Fruit fly (Drosophila melanogaster) whole organism, embryonic: ENCODE results near the gene Mst98Ca.

Experiments used
- Antp ChIP-seq: fragments of 200-800 bp; sonication (Bioruptor generic); optimal IDR thresholded peaks from 3 replicates; lab custom pipeline; 2016; ENCODE audit warnings: missing biosample characterization, missing genetic modification characterization
- B-H1 ChIP-seq: fragments of 200-800 bp; sonication (Bioruptor generic); IDR thresholded peaks from 3 replicates; pipeline ENCODE4 v1.3.6; 2022; ENCODE audit warnings: missing biosample characterization, missing genetic modification characterization
- CG10274 ChIP-seq: fragments of 200-800 bp; sonication (Bioruptor generic); optimal IDR thresholded peaks from 3 replicates; lab custom pipeline; 2017; ENCODE audit warnings: missing biosample characterization, mild to moderate bottlenecking, missing genetic modification characterization
- CG10431 ChIP-seq: fragments of 200-800 bp; sonication (Bioruptor generic); optimal IDR thresholded peaks from 3 replicates; lab custom pipeline; 2018; ENCODE audit warnings: missing biosample characterization, mild to moderate bottlenecking, missing genetic modification characterization
- CG10979 ChIP-seq: fragments of 200-800 bp; sonication (Bioruptor generic); optimal IDR thresholded peaks from 2 replicates; lab custom pipeline; 2018; ENCODE audit warnings: missing biosample characterization, mild to moderate bottlenecking, missing genetic modification characterization, moderate library complexity
- CG12155 ChIP-seq: fragments of 200-800 bp; sonication (Bioruptor generic); optimal IDR thresholded peaks from 3 replicates; lab custom pipeline; 2016; ENCODE audit warnings: missing biosample characterization, missing genetic modification characterization
- CG12391 ChIP-seq: fragments of 200-800 bp; sonication (Bioruptor generic); optimal IDR thresholded peaks from 3 replicates; lab custom pipeline; 2018; ENCODE audit warnings: missing biosample characterization, mild to moderate bottlenecking, missing genetic modification characterization, moderate library complexity
- CG12769 ChIP-seq: fragments of 200-800 bp; sonication (Bioruptor generic); optimal IDR thresholded peaks from 2 replicates; lab custom pipeline; 2019; ENCODE audit warnings: missing biosample characterization, mild to moderate bottlenecking, missing genetic modification characterization, moderate library complexity
- CG13287 ChIP-seq: fragments of 200-800 bp; sonication (Bioruptor generic); IDR thresholded peaks from 2 replicates; pipeline ENCODE4 v1.3.6; 2022; ENCODE audit warnings: missing biosample characterization, missing genetic modification characterization; ENCODE audit not compliant: partially characterized antibody
- CG1529 ChIP-seq: fragments of 200-800 bp; sonication (Bioruptor generic); optimal IDR thresholded peaks from 3 replicates; lab custom pipeline; 2018; ENCODE audit warnings: missing biosample characterization, missing genetic modification characterization
- CG16779 ChIP-seq: fragments of 200-800 bp; sonication (Bioruptor generic); IDR thresholded peaks from 2 replicates; pipeline ENCODE4 v1.3.6; 2022; ENCODE audit warnings: missing biosample characterization, missing genetic modification characterization
- CG16813 ChIP-seq: fragments of 200-800 bp; sonication (Bioruptor generic); IDR thresholded peaks from 3 replicates; pipeline ENCODE4 v1.3.6; 2022; ENCODE audit warnings: missing biosample characterization, missing genetic modification characterization; ENCODE audit not compliant: partially characterized antibody
- CG2875 ChIP-seq: fragments of 200-800 bp; sonication (Bioruptor generic); optimal IDR thresholded peaks from 2 replicates; lab custom pipeline; 2017; ENCODE audit warnings: missing biosample characterization, mild to moderate bottlenecking, missing genetic modification characterization, missing genetic modification reagents
- CG3838 ChIP-seq: fragments of 200-800 bp; sonication (Bioruptor generic); optimal IDR thresholded peaks from 3 replicates; lab custom pipeline; 2016; ENCODE audit warnings: missing biosample characterization, missing genetic modification characterization
- CG5953 ChIP-seq: fragments of 200-800 bp; sonication (Bioruptor generic); IDR thresholded peaks from 2 replicates; pipeline ENCODE4 v1.3.6; 2022; ENCODE audit warnings: missing biosample characterization, missing genetic modification characterization
- CG6689 ChIP-seq: fragments of 200-800 bp; sonication (Bioruptor generic); IDR thresholded peaks from 2 replicates; pipeline ENCODE4 v1.3.6; 2022; ENCODE audit warnings: missing biosample characterization, missing genetic modification characterization
- CG7963 ChIP-seq: fragments of 200-800 bp; sonication (Bioruptor generic); IDR thresholded peaks from 3 replicates; pipeline ENCODE4 v1.3.6; 2022; ENCODE audit warnings: missing biosample characterization, missing genetic modification characterization; ENCODE audit not compliant: partially characterized antibody
- CG8281 ChIP-seq: fragments of 200-800 bp; sonication (Bioruptor generic); optimal IDR thresholded peaks from 2 replicates; lab custom pipeline; 2018; ENCODE audit warnings: missing biosample characterization, mild to moderate bottlenecking, missing genetic modification characterization, moderate library complexity
- CG8290 ChIP-seq, 3 experiments: fragments of 200-800 bp; sonication (Bioruptor generic); optimal IDR thresholded peaks; 2 replicates each; lab custom pipeline; 2016 to 2019; ENCODE audit warnings: missing biosample characterization in 3 of 3, missing genetic modification characterization in 3 of 3, mild to moderate bottlenecking in 2 of 3, moderate library complexity in 1 of 3
- D19B ChIP-seq: fragments of 200-800 bp; sonication (Bioruptor generic); optimal IDR thresholded peaks from 2 replicates; lab custom pipeline; 2017; ENCODE audit warnings: missing biosample characterization, mild to moderate bottlenecking, missing genetic modification characterization
- Dll ChIP-seq: fragments of 200-800 bp; sonication (Bioruptor generic); IDR thresholded peaks from 4 replicates; pipeline ENCODE4 v1.3.6; 2022; ENCODE audit warnings: missing biosample characterization, missing genetic modification characterization; ENCODE audit not compliant: partially characterized antibody
- Hr3 ChIP-seq: fragments of 200-800 bp; sonication (Bioruptor generic); optimal IDR thresholded peaks from 3 replicates; lab custom pipeline; 2016; ENCODE audit warnings: missing biosample characterization, missing genetic modification characterization
- Jarid2 ChIP-seq: fragments of 200-800 bp; sonication (Bioruptor generic); optimal IDR thresholded peaks from 3 replicates; lab custom pipeline; 2017; ENCODE audit warnings: mild to moderate bottlenecking, missing biosample characterization, missing genetic modification reagents, missing genetic modification characterization
- PHDP ChIP-seq: fragments of 200-800 bp; sonication (Bioruptor generic); optimal IDR thresholded peaks from 3 replicates; lab custom pipeline; 2018; ENCODE audit warnings: missing biosample characterization, mild to moderate bottlenecking, missing genetic modification characterization, moderate library complexity
- Pdp1 ChIP-seq, 2 experiments: fragments of 200-800 bp; sonication (Bioruptor generic); optimal IDR thresholded peaks; 3 replicates each; lab custom pipeline; 2016; ENCODE audit warnings: missing biosample characterization in 2 of 2, missing genetic modification characterization in 2 of 2, mild to moderate bottlenecking in 1 of 2, moderate library complexity in 1 of 2
- Ravus ChIP-seq: fragments of 200-800 bp; sonication (Bioruptor generic); IDR thresholded peaks from 2 replicates; pipeline ENCODE4 v1.3.6; 2022; ENCODE audit warnings: missing biosample characterization, missing genetic modification characterization
- Side ChIP-seq: fragments of 200-800 bp; sonication (Bioruptor generic); optimal IDR thresholded peaks from 2 replicates; lab custom pipeline; 2016; ENCODE audit warnings: missing biosample characterization, missing genetic modification characterization
- Ssrp ChIP-seq: fragments of 200-800 bp; sonication (Bioruptor generic); optimal IDR thresholded peaks from 2 replicates; lab custom pipeline; 2018; ENCODE audit warnings: missing biosample characterization, mild to moderate bottlenecking, missing genetic modification characterization, moderate library complexity
- ab ChIP-seq: fragments of 200-800 bp; sonication (Bioruptor generic); optimal IDR thresholded peaks from 2 replicates; lab custom pipeline; 2016; ENCODE audit warnings: missing biosample characterization, missing genetic modification characterization
- bsh ChIP-seq, 2 experiments: fragments of 200-800 bp; sonication (Bioruptor generic); optimal IDR thresholded peaks; 2 replicates each; lab custom pipeline; 2017 to 2018; ENCODE audit warnings: mild to moderate bottlenecking in 2 of 2, missing biosample characterization in 2 of 2, missing genetic modification characterization in 2 of 2, moderate library complexity in 1 of 2
- chif ChIP-seq, 2 experiments: fragments of 200-800 bp; sonication (Bioruptor generic); optimal IDR thresholded peaks; 3 replicates each; lab custom pipeline; 2016; ENCODE audit warnings: missing biosample characterization in 2 of 2, missing genetic modification characterization in 2 of 2
- dysf ChIP-seq: fragments of 200-800 bp; sonication (Bioruptor generic); IDR thresholded peaks from 3 replicates; pipeline ENCODE4 v1.3.6; 2022; ENCODE audit warnings: missing biosample characterization, missing genetic modification characterization
- gce ChIP-seq: fragments of 200-800 bp; sonication (Bioruptor generic); IDR thresholded peaks from 3 replicates; pipeline ENCODE4 v1.3.6; 2022; ENCODE audit warnings: missing biosample characterization, missing genetic modification characterization
- grn ChIP-seq: fragments of 200-800 bp; sonication (Bioruptor generic); optimal IDR thresholded peaks from 3 replicates; lab custom pipeline; 2017; ENCODE audit warnings: missing biosample characterization, missing genetic modification characterization
- hth ChIP-seq: fragments of >200 bp; optimal IDR thresholded peaks from 2 replicates; lab custom pipeline; 2017; ENCODE audit warnings: inconsistent platforms
- ken ChIP-seq: fragments of 200-800 bp; sonication (Bioruptor generic); IDR thresholded peaks from 3 replicates; pipeline ENCODE4 v1.3.6; 2022; ENCODE audit warnings: missing biosample characterization, missing genetic modification characterization
- lov ChIP-seq, 2 experiments: fragments of 200-800 bp in 1 of 2; fragments of >200 bp in 1 of 2; sonication (Bioruptor generic) in 1 of 2; IDR thresholded peaks in 1 of 2; optimal IDR thresholded peaks in 1 of 2; 2 replicates in 1 of 2; 3 replicates in 1 of 2; pipeline versions ENCODE4 v1.3.6 to Lab custom; 2017 to 2022; ENCODE audit warnings: missing biosample characterization in 1 of 2, missing genetic modification characterization in 1 of 2
- mirr ChIP-seq: fragments of 200-800 bp; sonication (Bioruptor generic); optimal IDR thresholded peaks from 3 replicates; lab custom pipeline; 2018; ENCODE audit warnings: missing biosample characterization, mild to moderate bottlenecking, missing genetic modification characterization
- pho ChIP-seq: fragments of 200-800 bp; sonication (Bioruptor generic); optimal IDR thresholded peaks from 2 replicates; lab custom pipeline; 2016; ENCODE audit warnings: missing biosample characterization, missing genetic modification characterization
- ro ChIP-seq: fragments of 200-800 bp; sonication (Bioruptor generic); IDR thresholded peaks from 2 replicates; pipeline ENCODE4 v1.3.6; 2022; ENCODE audit warnings: missing biosample characterization, missing genetic modification characterization
- salm ChIP-seq: fragments of 200-800 bp; sonication (Bioruptor generic); optimal IDR thresholded peaks from 2 replicates; lab custom pipeline; 2018; ENCODE audit warnings: missing biosample characterization, mild to moderate bottlenecking, missing genetic modification characterization
- sim ChIP-seq: fragments of 200-800 bp; sonication (Bioruptor generic); IDR thresholded peaks from 2 replicates; pipeline ENCODE4 v1.3.6; 2022; ENCODE audit warnings: missing biosample characterization, missing genetic modification characterization
- sob ChIP-seq: fragments of 200-800 bp; sonication (Bioruptor generic); IDR thresholded peaks from 2 replicates; pipeline ENCODE4 v1.3.6; 2022; ENCODE audit warnings: missing biosample characterization, missing genetic modification characterization
- ssp ChIP-seq: fragments of 200-800 bp; sonication (Bioruptor generic); IDR thresholded peaks from 2 replicates; pipeline ENCODE4 v1.3.6; 2022; ENCODE audit warnings: missing biosample characterization, missing genetic modification characterization
- tll ChIP-seq, 2 experiments: fragments of 200-800 bp in 1 of 2; fragments of >200 bp in 1 of 2; sonication (Bioruptor generic) in 1 of 2; optimal IDR thresholded peaks; 2 replicates each; lab custom pipeline; 2017 to 2019; ENCODE audit warnings: missing biosample characterization in 2 of 2, missing genetic modification characterization in 2 of 2, mild to moderate bottlenecking in 1 of 2, moderate library complexity in 1 of 2
- twi ChIP-seq: fragments of 200-800 bp; optimal IDR thresholded peaks from 2 replicates; lab custom pipeline; 2019; ENCODE audit warnings: missing biosample characterization, mild to moderate bottlenecking, missing genetic modification characterization, moderate library complexity
- unpg ChIP-seq: fragments of 200-800 bp; sonication (Bioruptor generic); optimal IDR thresholded peaks from 3 replicates; lab custom pipeline; 2018; ENCODE audit warnings: missing biosample characterization, mild to moderate bottlenecking, missing genetic modification characterization, moderate library complexity

Gene Mst98Ca

DNA sequence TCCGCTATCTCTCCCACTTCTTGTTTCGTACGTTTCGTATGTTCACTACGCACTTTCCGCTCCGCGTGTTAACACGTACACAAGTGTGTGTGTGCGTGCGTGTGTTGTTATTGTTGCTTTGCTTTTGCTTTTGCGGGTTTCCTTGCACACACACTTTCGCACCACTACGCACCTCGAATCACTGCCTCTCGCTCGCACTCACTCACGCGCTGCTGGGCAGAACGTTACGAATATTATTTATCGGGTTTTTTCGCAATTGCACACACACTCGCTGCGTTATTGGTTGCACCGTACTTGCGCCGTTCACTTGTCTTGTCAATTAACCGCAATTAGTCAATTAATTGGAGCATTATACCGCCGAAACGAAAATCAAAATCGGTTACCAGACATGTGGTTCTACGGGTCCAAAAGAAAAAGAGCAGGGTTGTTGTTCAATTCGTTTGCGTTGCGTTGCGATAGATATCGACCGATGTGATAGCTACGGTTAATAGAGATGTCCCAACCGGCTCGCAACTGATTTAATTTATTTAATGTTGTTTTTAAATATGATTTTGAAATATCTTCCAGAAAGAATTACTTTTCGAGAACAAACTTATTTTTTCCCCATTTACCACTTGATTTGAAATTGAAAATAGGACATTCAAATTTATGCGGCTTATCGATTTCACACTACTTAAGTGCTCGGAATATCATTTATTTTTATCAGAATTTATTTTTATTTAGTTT is 45.1 kb downstream of the Mst98Ca start, which contains the start of gene larp (continued):
- TF ChIP-seq CG8290 (GFP tag; optimal IDR thresholded peaks at IDR 0.05; lab: Kevin White, UChicago), result peak; percentile 49
- peak in 1 of 2 experiments; percentile 72 for TF ChIP-seq CG8290 (tag; optimal IDR thresholded peaks at IDR 0.05; lab: Kevin White, UChicago)
- TF ChIP-seq Dll, result peak; percentile 89
- TF ChIP-seq dysf (GFP tag; lab: Robert Waterston, UW), result peak; percentile 63; the same call in 2 of the 3 replicates
- TF ChIP-seq sob (GFP tag; lab: Robert Waterston, UW), result peak; percentile 81
- peak; percentile 92 for TF ChIP-seq CG13287 (GFP tag; lab: Robert Waterston, UW)
- peak; percentile 52 for TF ChIP-seq Ssrp
- no peak for TF ChIP-seq CG1529 (GFP tag; lab: Kevin White, UChicago)
- TF ChIP-seq Antp (GFP tag; lab: Kevin White, UChicago), result peak; percentile 59
- TF ChIP-seq gce, result no peak
- no peak for TF ChIP-seq CG8281
- TF ChIP-seq CG16779 (GFP tag; lab: Robert Waterston, UW), result peak; percentile 62; the same call in 1 of the 2 replicates
- peak; percentile 78 for TF ChIP-seq CG12155 (GFP tag; lab: Kevin White, UChicago)
- TF ChIP-seq hth, result no peak
- TF ChIP-seq mirr (GFP tag; lab: Kevin White, UChicago), result no peak
- no peak for TF ChIP-seq CG10431 (GFP tag; lab: Kevin White, UChicago)
- peak; percentile 64 for TF ChIP-seq twi (tag; lab: Kevin White, UChicago)
- no peak for TF ChIP-seq CG10274
- peak; percentile 34 for TF ChIP-seq CG10979 (tag; lab: Kevin White, UChicago)
- no peak for TF ChIP-seq ab (GFP tag; lab: Kevin White, UChicago)
- no peak for TF ChIP-seq CG2875 (GFP tag; lab: Kevin White, UChicago)
- peak; percentile 53 for TF ChIP-seq CG12769 (tag; lab: Kevin White, UChicago)
- TF ChIP-seq grn (GFP tag; lab: Kevin White, UChicago), result no peak
- peak; percentile 20; the same call in 1 of the 2 replicates for TF ChIP-seq ro (GFP tag; lab: Robert Waterston, UW)
- no peak for TF ChIP-seq tll (GFP tag; optimal IDR thresholded peaks at IDR 0.05; lab: Kevin White, UChicago)
- TF ChIP-seq sim, result no peak
- no peak for TF ChIP-seq Ravus (GFP tag; lab: Robert Waterston, UW)
- TF ChIP-seq B-H1 (GFP tag; lab: Robert Waterston, UW), result peak; percentile 68
- TF ChIP-seq pho (GFP tag; lab: Kevin White, UChicago), result peak; percentile 70
- peak; percentile 97 for TF ChIP-seq CG16813 (GFP tag; lab: Robert Waterston, UW)
- peak; percentile 23 for TF ChIP-seq CG3838 (GFP tag; lab: Kevin White, UChicago)
- no peak for TF ChIP-seq Side (GFP tag; lab: Kevin White, UChicago)
- TF ChIP-seq Jarid2 (GFP tag; lab: Kevin White, UChicago), result no peak
- no peak for TF ChIP-seq CG5953 (GFP tag; lab: Robert Waterston, UW)
- peak; percentile 68 to 76 for TF ChIP-seq Pdp1 (GFP tag; optimal IDR thresholded peaks at IDR 0.05; lab: Kevin White, UChicago)
- peak; percentile 94 for TF ChIP-seq CG7963
- TF ChIP-seq unpg (GFP tag; lab: Kevin White, UChicago), result peak; percentile 47
- TF ChIP-seq D19B (GFP tag; lab: Kevin White, UChicago), result peak; percentile 25
- TF ChIP-seq CG6689 (GFP tag; lab: Robert Waterston, UW), result peak; percentile 63
- peak; percentile 63 for TF ChIP-seq Hr3 (GFP tag; lab: Kevin White, UChicago)
- peak; percentile 59 for TF ChIP-seq PHDP (tag; lab: Kevin White, UChicago)
- TF ChIP-seq chif (GFP tag; optimal IDR thresholded peaks at IDR 0.05; lab: Kevin White, UChicago), result peak; percentile 35 to 69
- TF ChIP-seq bsh (GFP tag; optimal IDR thresholded peaks at IDR 0.05; lab: Kevin White, UChicago), result peak in 1 of 2 experiments; percentile 59
- peak; percentile 61 for TF ChIP-seq ssp (GFP tag; lab: Robert Waterston, UW)
- TF ChIP-seq CG12391 (tag; lab: Kevin White, UChicago), result peak; percentile 74
- no peak for TF ChIP-seq salm (tag; lab: Kevin White, UChicago)
- no peak for TF ChIP-seq lov (optimal IDR thresholded peaks at IDR 0.05; lab: Kevin White, UChicago)
- 0 out of 3 replicates have a peak, but pooled peaks have one; percentile 28 for TF ChIP-seq lov (GFP tag; IDR thresholded peaks at IDR 0.05; lab: Robert Waterston, UW)
- peak; percentile 80 for TF ChIP-seq ken (GFP tag; lab: Robert Waterston, UW)
